Fruit fly (Drosophila melanogaster) Kc167 (cell line): ENCODE measurements around the gene fkh.

ENCODE experiments used
- Sin3A ChIP-seq: fragments of >200 bp; optimal IDR thresholded peaks from 2 replicates; lab custom pipeline; 2018; ENCODE audit warnings: missing external identifiers
- h ChIP-seq: fragments of >200 bp; optimal IDR thresholded peaks from 3 replicates; lab custom pipeline; 2018; ENCODE audit warnings: missing external identifiers
- insv ChIP-seq: fragments of >200 bp; optimal IDR thresholded peaks from 3 replicates; lab custom pipeline; 2018; ENCODE audit warnings: missing external identifiers
- psq ChIP-seq: fragments of >200 bp; optimal IDR thresholded peaks from 2 replicates; lab custom pipeline; 2017; ENCODE audit warnings: missing external identifiers

dm6 chr3R:28544538-28545393 lies 40.3 kb downstream of the fkh start, which contains the start of gene mIF2:
- no peak for TF ChIP-seq Sin3A
- no peak for TF ChIP-seq h (lab: Kevin White, UChicago)
- no peak for TF ChIP-seq psq (lab: Kevin White, UChicago)
- TF ChIP-seq insv (lab: Kevin White, UChicago): no peak
